Fruit fly (Drosophila melanogaster) whole organism, embryonic: ENCODE data around the gene 5-HT2B.

ENCODE experiments used
- Ada2b ChIP-seq: fragments of 200-800 bp; sonication (Bioruptor generic); IDR thresholded peaks from 2 replicates; pipeline ENCODE4 v1.3.6; 2022; ENCODE audit warnings: missing biosample characterization, missing genetic modification characterization
- Bdp1 ChIP-seq: fragments of 200-800 bp; sonication (Bioruptor generic); optimal IDR thresholded peaks from 3 replicates; lab custom pipeline; 2016; ENCODE audit warnings: missing biosample characterization, missing genetic modification characterization
- Bgb ChIP-seq: fragments of 200-800 bp; sonication (Bioruptor generic); IDR thresholded peaks from 2 replicates; pipeline ENCODE4 v1.3.6; 2022; ENCODE audit warnings: missing biosample characterization, missing genetic modification characterization; ENCODE audit not compliant: partially characterized antibody
- CG10267 ChIP-seq: fragments of 200-800 bp; sonication (Bioruptor generic); optimal IDR thresholded peaks from 2 replicates; lab custom pipeline; 2018; ENCODE audit warnings: missing biosample characterization, mild to moderate bottlenecking, missing genetic modification characterization, moderate library complexity
- CG10959 ChIP-seq: fragments of 200-800 bp; sonication (Bioruptor generic); IDR thresholded peaks from 2 replicates; pipeline ENCODE4 v1.3.6; 2022; ENCODE audit warnings: missing biosample characterization, missing genetic modification characterization
- CG10979 ChIP-seq: fragments of 200-800 bp; sonication (Bioruptor generic); optimal IDR thresholded peaks from 2 replicates; lab custom pipeline; 2018; ENCODE audit warnings: missing biosample characterization, mild to moderate bottlenecking, missing genetic modification characterization, moderate library complexity
- CG12942 ChIP-seq: fragments of 200-800 bp; sonication (Bioruptor generic); optimal IDR thresholded peaks from 3 replicates; lab custom pipeline; 2016; ENCODE audit warnings: missing biosample characterization, missing genetic modification characterization
- CG1603 ChIP-seq: fragments of 200-800 bp; sonication (Bioruptor generic); optimal IDR thresholded peaks from 2 replicates; lab custom pipeline; 2019; ENCODE audit warnings: missing biosample characterization, mild to moderate bottlenecking, missing genetic modification characterization, moderate library complexity
- CG17186 ChIP-seq: fragments of 200-800 bp; sonication (Bioruptor generic); optimal IDR thresholded peaks from 3 replicates; lab custom pipeline; 2017; ENCODE audit warnings: missing biosample characterization, missing genetic modification reagents, missing genetic modification characterization
- CG17361 ChIP-seq: fragments of 200-800 bp; sonication (Bioruptor generic); IDR thresholded peaks from 3 replicates; pipeline ENCODE4 v1.3.6; 2022; ENCODE audit warnings: missing biosample characterization, missing genetic modification characterization
- CG1792 ChIP-seq: fragments of 200-800 bp; sonication (Bioruptor generic); optimal IDR thresholded peaks from 2 replicates; lab custom pipeline; 2016; ENCODE audit warnings: missing biosample characterization, missing genetic modification characterization
- CG2199 ChIP-seq: fragments of 200-800 bp; sonication (Bioruptor generic); IDR thresholded peaks from 3 replicates; pipeline ENCODE4 v1.3.6; 2022; ENCODE audit warnings: missing biosample characterization, missing genetic modification characterization
- CG2875 ChIP-seq: fragments of 200-800 bp; sonication (Bioruptor generic); optimal IDR thresholded peaks from 2 replicates; lab custom pipeline; 2017; ENCODE audit warnings: missing biosample characterization, mild to moderate bottlenecking, missing genetic modification characterization, missing genetic modification reagents
- CG2889 ChIP-seq: fragments of 200-800 bp; sonication (Bioruptor generic); IDR thresholded peaks from 3 replicates; pipeline ENCODE4 v1.3.6; 2022; ENCODE audit warnings: missing biosample characterization, missing genetic modification characterization
- CG3407 ChIP-seq: fragments of 200-800 bp; sonication (Bioruptor generic); optimal IDR thresholded peaks from 2 replicates; lab custom pipeline; 2018; ENCODE audit warnings: missing biosample characterization, mild to moderate bottlenecking, missing genetic modification characterization
- CG4424 ChIP-seq: fragments of 200-800 bp; sonication (Bioruptor generic); optimal IDR thresholded peaks from 3 replicates; lab custom pipeline; 2016; ENCODE audit warnings: missing biosample characterization, missing genetic modification characterization
- CG4730 ChIP-seq: fragments of 200-800 bp; sonication (Bioruptor generic); IDR thresholded peaks from 2 replicates; pipeline ENCODE4 v1.3.6; 2022; ENCODE audit warnings: missing biosample characterization, missing genetic modification characterization
- CG6272 ChIP-seq: fragments of 200-800 bp; sonication (Bioruptor generic); IDR thresholded peaks from 2 replicates; pipeline ENCODE4 v1.3.6; 2022; ENCODE audit warnings: missing biosample characterization, missing genetic modification characterization
- CG6813 ChIP-seq: fragments of 200-800 bp; sonication (Bioruptor generic); optimal IDR thresholded peaks from 2 replicates; lab custom pipeline; 2017; ENCODE audit warnings: missing biosample characterization, missing genetic modification characterization, mild to moderate bottlenecking, moderate library complexity, missing genetic modification reagents
- CG7928 ChIP-seq: fragments of 200-800 bp; sonication (Bioruptor generic); optimal IDR thresholded peaks from 2 replicates; lab custom pipeline; 2017; ENCODE audit warnings: missing biosample characterization, mild to moderate bottlenecking, missing genetic modification characterization
- CG7987 ChIP-seq: fragments of 200-800 bp; sonication (Bioruptor generic); optimal IDR thresholded peaks from 2 replicates; lab custom pipeline; 2018; ENCODE audit warnings: missing biosample characterization, mild to moderate bottlenecking, missing genetic modification characterization, moderate library complexity
- CG8281 ChIP-seq: fragments of 200-800 bp; sonication (Bioruptor generic); optimal IDR thresholded peaks from 2 replicates; lab custom pipeline; 2018; ENCODE audit warnings: missing biosample characterization, mild to moderate bottlenecking, missing genetic modification characterization, moderate library complexity
- CHES-1-like ChIP-seq: fragments of 200-800 bp; sonication (Bioruptor generic); optimal IDR thresholded peaks from 2 replicates; lab custom pipeline; 2016; ENCODE audit warnings: missing biosample characterization, missing genetic modification characterization
- CoRest ChIP-seq: fragments of 200-800 bp; sonication (Bioruptor generic); optimal IDR thresholded peaks from 3 replicates; lab custom pipeline; 2018; ENCODE audit warnings: missing biosample characterization, mild to moderate bottlenecking, missing genetic modification characterization, moderate library complexity
- D19A ChIP-seq: fragments of 200-800 bp; optimal IDR thresholded peaks from 3 replicates; lab custom pipeline; 2019; ENCODE audit warnings: missing biosample characterization, mild to moderate bottlenecking, missing genetic modification characterization, moderate library complexity
- Deaf1 ChIP-seq: fragments of 200-800 bp; optimal IDR thresholded peaks from 3 replicates; lab custom pipeline; 2019; ENCODE audit warnings: missing biosample characterization, mild to moderate bottlenecking, missing genetic modification characterization, moderate library complexity
- Eip74EF ChIP-seq, 2 experiments: fragments of 200-800 bp in 1 of 2; fragments of >200 bp in 1 of 2; sonication (Bioruptor generic) in 1 of 2; optimal IDR thresholded peaks; 2 replicates each; lab custom pipeline; 2017 to 2019; ENCODE audit warnings: missing biosample characterization in 2 of 2, missing genetic modification characterization in 2 of 2, mild to moderate bottlenecking in 1 of 2, moderate library complexity in 1 of 2
- Hr39 ChIP-seq: fragments of >200 bp; optimal IDR thresholded peaks from 2 replicates; lab custom pipeline; 2017
- Jarid2 ChIP-seq: fragments of 200-800 bp; sonication (Bioruptor generic); optimal IDR thresholded peaks from 3 replicates; lab custom pipeline; 2017; ENCODE audit warnings: mild to moderate bottlenecking, missing biosample characterization, missing genetic modification reagents, missing genetic modification characterization
- Nf-YB ChIP-seq: fragments of 200-800 bp; sonication (Bioruptor generic); optimal IDR thresholded peaks from 3 replicates; lab custom pipeline; 2019; ENCODE audit warnings: missing biosample characterization, mild to moderate bottlenecking, missing genetic modification characterization, moderate library complexity
- Taf1 ChIP-seq: fragments of 200-800 bp; sonication (Bioruptor generic); IDR thresholded peaks from 2 replicates; pipeline ENCODE4 v1.3.6; 2022; ENCODE audit warnings: missing biosample characterization, missing genetic modification characterization
- abd-A ChIP-seq: fragments of 200-800 bp; sonication (Bioruptor generic); optimal IDR thresholded peaks from 3 replicates; lab custom pipeline; 2019; ENCODE audit warnings: missing biosample characterization, mild to moderate bottlenecking, missing genetic modification characterization, moderate library complexity
- amos ChIP-seq: fragments of 200-800 bp; sonication (Bioruptor generic); IDR thresholded peaks from 2 replicates; pipeline ENCODE4 v1.3.6; 2022; ENCODE audit warnings: missing biosample characterization, missing genetic modification characterization; ENCODE audit not compliant: partially characterized antibody
- cad ChIP-seq: fragments of >200 bp; optimal IDR thresholded peaks from 2 replicates; lab custom pipeline; 2017; ENCODE audit warnings: missing biosample characterization, missing genetic modification characterization
- chn ChIP-seq: fragments of 200-800 bp; sonication (Bioruptor generic); optimal IDR thresholded peaks from 2 replicates; lab custom pipeline; 2016; ENCODE audit warnings: missing biosample characterization, missing genetic modification characterization
- crc ChIP-seq: fragments of 200-800 bp; sonication (Bioruptor generic); optimal IDR thresholded peaks from 2 replicates; lab custom pipeline; 2016; ENCODE audit warnings: missing biosample characterization, missing genetic modification characterization
- emc ChIP-seq: fragments of 200-800 bp; sonication (Bioruptor generic); optimal IDR thresholded peaks from 2 replicates; lab custom pipeline; 2016; ENCODE audit warnings: missing biosample characterization, missing genetic modification characterization
- esg ChIP-seq: fragments of 200-800 bp; sonication (Bioruptor generic); conservative IDR thresholded peaks from 2 replicates; pipeline ENCODE4 v1.3.6; 2022; ENCODE audit warnings: missing biosample characterization, missing genetic modification characterization
- gcm2 ChIP-seq: fragments of 200-800 bp; sonication (Bioruptor generic); optimal IDR thresholded peaks from 2 replicates; lab custom pipeline; 2016; ENCODE audit warnings: missing biosample characterization, missing genetic modification characterization
- grn ChIP-seq: fragments of 200-800 bp; sonication (Bioruptor generic); optimal IDR thresholded peaks from 3 replicates; lab custom pipeline; 2017; ENCODE audit warnings: missing biosample characterization, missing genetic modification characterization
- gt ChIP-seq: fragments of 200-800 bp; sonication (Bioruptor generic); IDR thresholded peaks from 2 replicates; pipeline ENCODE4 v1.3.6; 2022; ENCODE audit warnings: missing biosample characterization, missing genetic modification characterization
- luna ChIP-seq: fragments of 200-800 bp; sonication (Bioruptor generic); optimal IDR thresholded peaks from 2 replicates; lab custom pipeline; 2016; ENCODE audit warnings: missing biosample characterization, missing genetic modification characterization
- p53 ChIP-seq: fragments of 200-800 bp; sonication (Bioruptor generic); optimal IDR thresholded peaks from 2 replicates; lab custom pipeline; 2016; ENCODE audit warnings: missing biosample characterization, missing genetic modification characterization
- prd ChIP-seq, 3 experiments: fragments of >200 bp in 2 of 3; fragments of 200-800 bp in 1 of 3; sonication (Bioruptor generic) in 1 of 3; optimal IDR thresholded peaks in 2 of 3; IDR thresholded peaks in 1 of 3; 2 replicates in 2 of 3; 3 replicates in 1 of 3; pipeline versions ENCODE4 v1.3.6 to Lab custom; 2017 to 2022; ENCODE audit warnings: missing biosample characterization in 1 of 3, missing genetic modification characterization in 1 of 3
- pum ChIP-seq: fragments of 200-800 bp; sonication (Bioruptor generic); optimal IDR thresholded peaks from 2 replicates; lab custom pipeline; 2016; ENCODE audit warnings: missing biosample characterization, missing genetic modification characterization
- run ChIP-seq: fragments of 200-800 bp; sonication (Bioruptor generic); optimal IDR thresholded peaks from 3 replicates; lab custom pipeline; 2018; ENCODE audit warnings: missing biosample characterization, mild to moderate bottlenecking, missing genetic modification characterization
- stwl ChIP-seq: fragments of 200-800 bp; sonication (Bioruptor generic); optimal IDR thresholded peaks from 3 replicates; lab custom pipeline; 2018; ENCODE audit warnings: missing biosample characterization, mild to moderate bottlenecking, missing genetic modification characterization, moderate library complexity
- tin ChIP-seq: fragments of 200-800 bp; sonication (Bioruptor generic); optimal IDR thresholded peaks from 3 replicates; lab custom pipeline; 2016; ENCODE audit warnings: missing biosample characterization, missing genetic modification characterization
- z ChIP-seq: fragments of 200-800 bp; sonication (Bioruptor generic); IDR thresholded peaks from 3 replicates; pipeline ENCODE4 v1.3.6; 2022; ENCODE audit warnings: missing biosample characterization, missing genetic modification characterization
- zf30C ChIP-seq: fragments of 200-800 bp; sonication (Bioruptor generic); optimal IDR thresholded peaks from 3 replicates; lab custom pipeline; 2018; ENCODE audit warnings: missing biosample characterization, mild to moderate bottlenecking, missing genetic modification characterization

Gene 5-HT2B

DNA sequence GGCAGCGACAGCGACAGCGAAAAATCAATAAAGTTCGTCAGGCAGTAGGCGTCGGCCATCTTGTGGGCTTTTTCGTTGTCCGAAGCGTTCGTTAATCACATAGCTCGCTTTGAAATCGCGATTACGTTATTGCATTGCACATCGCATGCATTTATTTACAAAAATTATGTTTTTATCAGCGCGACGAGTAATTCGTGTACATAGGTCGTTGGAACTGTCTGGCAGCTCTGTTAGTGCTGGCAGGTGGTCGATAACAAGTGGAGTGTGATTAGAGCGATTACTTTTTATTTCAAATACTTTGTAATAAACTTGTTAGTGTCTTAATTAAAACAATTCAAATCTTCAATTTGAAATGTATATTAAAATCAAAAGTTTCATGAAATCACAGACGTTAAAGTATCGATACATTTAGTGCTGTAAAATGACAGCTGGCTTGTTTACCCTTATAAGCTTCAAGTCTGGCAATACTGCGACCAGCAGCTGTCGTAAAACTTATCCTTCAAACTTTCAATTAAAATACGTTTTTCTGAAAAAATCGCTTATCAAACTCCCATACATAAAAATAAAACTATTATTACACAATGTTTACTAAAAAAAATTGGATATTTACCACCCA lies 85.8 kb downstream of the 5-HT2B start, which contains the start of gene CG8032 (continued):
- TF ChIP-seq CoRest (tag; lab: Kevin White, UChicago) (peak; percentile 54), CG6813 (no peak), CG7928 (no peak), CG17361 (GFP tag; lab: Robert Waterston, UW) (peak; percentile 48; the same call in 2 of the 3 replicates), CG6272 (GFP tag; lab: Robert Waterston, UW) (no peak), gcm2 (GFP tag; lab: Kevin White, UChicago) (no peak), grn (GFP tag; lab: Kevin White, UChicago) (no peak), amos (peak; percentile 59), Ada2b (no peak), Deaf1 (tag; lab: Kevin White, UChicago) (peak; percentile 33), CG8281 (tag; lab: Kevin White, UChicago) (no peak), prd (optimal IDR thresholded peaks at IDR 0.05; lab: Kevin White, UChicago) (no peak), prd (GFP tag; IDR thresholded peaks at IDR 0.05; lab: Robert Waterston, UW) (peak; percentile 35; the same call in 1 of the 3 replicates), CG10979 (peak; percentile 18), D19A (no peak), CG1792 (GFP tag; lab: Kevin White, UChicago) (no peak), luna (GFP tag; lab: Kevin White, UChicago) (peak; percentile 13), Bgb (GFP tag; lab: Robert Waterston, UW) (peak; percentile 65), gt (GFP tag; lab: Robert Waterston, UW) (no peak), CG10959 (GFP tag; lab: Robert Waterston, UW) (no peak), p53 (GFP tag; lab: Kevin White, UChicago) (peak; percentile 32), emc (GFP tag; lab: Kevin White, UChicago) (peak; percentile 2), CG7987 (GFP tag; lab: Kevin White, UChicago) (peak; percentile 9), CG1603 (tag; lab: Kevin White, UChicago) (peak; percentile 62), CG4730 (GFP tag; lab: Robert Waterston, UW) (no peak), CG4424 (GFP tag; lab: Kevin White, UChicago) (peak; percentile 41), z (GFP tag; lab: Robert Waterston, UW) (no peak), crc (no peak), pum (peak; percentile 69), CG17186 (GFP tag; lab: Kevin White, UChicago) (peak; percentile 44), tin (GFP tag; lab: Kevin White, UChicago) (peak; percentile 16), CHES-1-like (GFP tag; lab: Kevin White, UChicago) (no peak), Bdp1 (GFP tag; lab: Kevin White, UChicago) (peak; percentile 14), Hr39 (lab: Kevin White, UChicago) (no peak), CG12942 (GFP tag; lab: Kevin White, UChicago) (peak; percentile 32), cad (GFP tag; lab: Kevin White, UChicago) (no peak), Eip74EF (GFP tag; optimal IDR thresholded peaks at IDR 0.05; lab: Kevin White, UChicago) (no peak), chn (GFP tag; lab: Kevin White, UChicago) (peak; percentile 21), CG2889 (GFP tag; lab: Robert Waterston, UW) (no peak), Taf1 (GFP tag; lab: Robert Waterston, UW) (0 out of 2 replicates have a peak, but pooled peaks have one; percentile 24), Jarid2 (no peak), stwl (peak; percentile 65), Nf-YB (GFP tag; lab: Kevin White, UChicago) (no peak), abd-A (tag; lab: Kevin White, UChicago) (no peak), CG10267 (tag; lab: Kevin White, UChicago) (peak; percentile 93), CG3407 (GFP tag; lab: Kevin White, UChicago) (no peak), zf30C (GFP tag; lab: Kevin White, UChicago) (no peak), CG2199 (GFP tag; lab: Robert Waterston, UW) (no peak), run (tag; lab: Kevin White, UChicago) (no peak), esg (GFP tag; lab: Robert Waterston, UW) (no peak), CG2875 (GFP tag; lab: Kevin White, UChicago) (no peak)
